Fruit fly (Drosophila melanogaster): ENCODE results near the gene CG43061.
A peak's percentile ranks its signal among the peaks of the same experiment; 100 is the strongest.
"Not testable (repeated sequence)": the region's sequence is repeated elsewhere in the genome, so short reads cannot be mapped to it uniquely, and the experiment has no call there.

Gene CG43061

dm6 chr3R:8040843-8041242, 8.6 kb upstream of the CG43061 start, which contains the start of gene CG43060:
CG43060 (plus strand) TSS chr3R:8041224.
- TF ChIP-seq HLH106 (tag; optimal IDR thresholded peaks at IDR 0.05) (no peak), h (GFP tag; optimal IDR thresholded peaks at IDR 0.05) (peak; percentile 11), Abd-B (GFP tag; optimal IDR thresholded peaks at IDR 0.05) (no peak), ey (GFP tag; optimal IDR thresholded peaks at IDR 0.05) (peak; percentile 16), Hr83 (GFP tag; optimal IDR thresholded peaks at IDR 0.05; ENCODE audit: poor library complexity, severe bottlenecking) (no peak), Hr78 (GFP tag; optimal IDR thresholded peaks at IDR 0.05) (no peak), foxo (GFP tag; optimal IDR thresholded peaks at IDR 0.05) (peak in 1 of 2 experiments; percentile 27), Dfd (GFP tag; optimal IDR thresholded peaks at IDR 0.05) (no peak), Dif (GFP tag; optimal IDR thresholded peaks at IDR 0.05; ENCODE audit: partially characterized antibody) (no peak), jim (GFP tag; optimal IDR thresholded peaks at IDR 0.05) (no peak), Mio (GFP tag; optimal IDR thresholded peaks at IDR 0.05) (no peak), br (GFP tag; optimal IDR thresholded peaks at IDR 0.05) (no peak), CG32264 (GFP tag; optimal IDR thresholded peaks at IDR 0.05) (no peak), dl (GFP tag; optimal IDR thresholded peaks at IDR 0.05; ENCODE audit: insufficient read depth in 1 of 2, partially characterized antibody in 2 of 2) (no peak), dsf (GFP tag; optimal IDR thresholded peaks at IDR 0.05; ENCODE audit: borderline replicate concordance) (no peak), Vsx2 (GFP tag; optimal IDR thresholded peaks at IDR 0.05; ENCODE audit: partially characterized antibody) (no peak), tai (GFP tag; optimal IDR thresholded peaks at IDR 0.05) (no peak), CrebA (GFP tag; optimal IDR thresholded peaks at IDR 0.05; ENCODE audit: borderline replicate concordance) (no peak), brk (GFP tag; optimal IDR thresholded peaks at IDR 0.05) (no peak), N (GFP tag; optimal IDR thresholded peaks at IDR 0.05) (no peak), Sp1 (GFP tag; optimal IDR thresholded peaks at IDR 0.05) (no peak), fru (GFP tag; optimal IDR thresholded peaks at IDR 0.05) (peak; percentile 16), OdsH (GFP tag; optimal IDR thresholded peaks at IDR 0.05) (peak; percentile 10), CG9705 (GFP tag; optimal IDR thresholded peaks at IDR 0.05) (no peak), rgr (GFP tag; optimal IDR thresholded peaks at IDR 0.05) (peak; percentile 38), Jra (GFP tag; optimal IDR thresholded peaks at IDR 0.05) (no peak)

dm6 chr3R:8048867-8049266, 606 bp upstream of the CG43061 start, which contains the start of gene CG43618:
CG43618 (plus strand) TSS chr3R:8049167.
- not testable (repeated sequence) for TF ChIP-seq Dfd, Hnf4, Hr78 (GFP tag; optimal IDR thresholded peaks at IDR 0.05)

dm6 chr3R:8058984-8059383, 9.5 kb downstream of the CG43061 start, which contains the start of gene mAChR-B:
mAChR-B (plus strand) TSS chr3R:8059284.
- TF ChIP-seq N (GFP tag; optimal IDR thresholded peaks at IDR 0.05) (no peak), Dif (GFP tag; optimal IDR thresholded peaks at IDR 0.05; ENCODE audit: partially characterized antibody) (no peak), br (GFP tag; optimal IDR thresholded peaks at IDR 0.05) (no peak), Mio (GFP tag; optimal IDR thresholded peaks at IDR 0.05) (no peak), GATAd (GFP tag; optimal IDR thresholded peaks at IDR 0.05) (no peak), dl (GFP tag; optimal IDR thresholded peaks at IDR 0.05; ENCODE audit: insufficient read depth in 1 of 2, partially characterized antibody in 2 of 2) (no peak), pan (optimal IDR thresholded peaks at IDR 0.05) (no peak), Abd-B (GFP tag; optimal IDR thresholded peaks at IDR 0.05) (no peak), HLH106 (tag; optimal IDR thresholded peaks at IDR 0.05) (no peak), OdsH (GFP tag; optimal IDR thresholded peaks at IDR 0.05) (no peak), rgr (GFP tag; optimal IDR thresholded peaks at IDR 0.05) (no peak), Hr78 (GFP tag; optimal IDR thresholded peaks at IDR 0.05) (no peak), jim (GFP tag; optimal IDR thresholded peaks at IDR 0.05) (no peak), CG9705 (GFP tag; optimal IDR thresholded peaks at IDR 0.05) (no peak), Vsx2 (GFP tag; optimal IDR thresholded peaks at IDR 0.05; ENCODE audit: partially characterized antibody) (no peak), Hnf4 (GFP tag; optimal IDR thresholded peaks at IDR 0.05) (no peak)

- no peak for TF ChIP-seq Jra (GFP tag; optimal IDR thresholded peaks at IDR 0.05)
- peak; percentile 15 for TF ChIP-seq ey (GFP tag; optimal IDR thresholded peaks at IDR 0.05)
- peak; percentile 11 for TF ChIP-seq h (GFP tag; optimal IDR thresholded peaks at IDR 0.05)
- TF ChIP-seq sv (GFP tag; optimal IDR thresholded peaks at IDR 0.05): peak; percentile 7
These were observed 23.2 kb downstream of the CG43061 start for dm6 chr3R:8072635-8073034.

dm6 chr3R:8086952-8087351, 37.5 kb downstream of the CG43061 start, which contains the start of gene CG7910:
CG7910 (plus strand) TSS chr3R:8087252.
- no peak for TF ChIP-seq Hr83 (GFP tag; optimal IDR thresholded peaks at IDR 0.05; ENCODE audit: poor library complexity, severe bottlenecking)
- TF ChIP-seq HLH106 (tag; optimal IDR thresholded peaks at IDR 0.05): no peak
- no peak for TF ChIP-seq Mio (GFP tag; optimal IDR thresholded peaks at IDR 0.05)
- TF ChIP-seq Dfd (GFP tag; optimal IDR thresholded peaks at IDR 0.05): no peak
- no peak for TF ChIP-seq OdsH (GFP tag; optimal IDR thresholded peaks at IDR 0.05)

Measured in whole organism, wandering third instar larva.